Worm (Caenorhabditis elegans) whole organism, L4 larva: ENCODE measurements around the gene ZK262.8.

Source experiments
- aha-1 ChIP-seq: fragments of 150-350 bp; peaks from one replicate; lab custom pipeline; 2014; ENCODE audit warnings: missing biosample characterization, missing genetic modification characterization
- ceh-62 ChIP-seq: sonication (generic microtip); optimal IDR thresholded peaks from 2 replicates; lab custom pipeline; 2017; ENCODE audit warnings: missing biosample characterization, missing genetic modification characterization
- daf-8 ChIP-seq: fragments of 200-800 bp; sonication (Bioruptor generic); IDR thresholded peaks from 2 replicates; pipeline ENCODE4 v1.3.6; 2022; ENCODE audit warnings: missing genetic modification characterization, missing compliant biosample characterization
- hif-1 ChIP-seq, 2 experiments: sonication (generic microtip); optimal IDR thresholded peaks; 2 replicates each; lab custom pipeline; 2016 to 2017; ENCODE audit warnings: missing compliant biosample characterization in 2 of 2, missing genetic modification characterization in 2 of 2, missing genetic modification reagents in 2 of 2, missing genotype in 2 of 2, mild to moderate bottlenecking in 1 of 2
- hlh-30 ChIP-seq: sonication (generic microtip); optimal IDR thresholded peaks from 2 replicates; lab custom pipeline; 2017; ENCODE audit warnings: antibody characterized with exemption, mild to moderate bottlenecking, missing genetic modification characterization, missing compliant biosample characterization; ENCODE audit not compliant: insufficient read depth
- madf-5 ChIP-seq, 2 experiments: fragments of 200-800 bp; sonication (Bioruptor generic); IDR thresholded peaks; 2 replicates each; pipeline ENCODE4 v1.3.6; 2022; ENCODE audit warnings: missing compliant biosample characterization in 2 of 2, missing genetic modification characterization in 2 of 2
- nhr-111 ChIP-seq: fragments of 200-800 bp; sonication (Bioruptor generic); optimal IDR thresholded peaks from 2 replicates; lab custom pipeline; 2018; ENCODE audit warnings: mild to moderate bottlenecking, missing genetic modification characterization, missing compliant biosample characterization

DNA sequence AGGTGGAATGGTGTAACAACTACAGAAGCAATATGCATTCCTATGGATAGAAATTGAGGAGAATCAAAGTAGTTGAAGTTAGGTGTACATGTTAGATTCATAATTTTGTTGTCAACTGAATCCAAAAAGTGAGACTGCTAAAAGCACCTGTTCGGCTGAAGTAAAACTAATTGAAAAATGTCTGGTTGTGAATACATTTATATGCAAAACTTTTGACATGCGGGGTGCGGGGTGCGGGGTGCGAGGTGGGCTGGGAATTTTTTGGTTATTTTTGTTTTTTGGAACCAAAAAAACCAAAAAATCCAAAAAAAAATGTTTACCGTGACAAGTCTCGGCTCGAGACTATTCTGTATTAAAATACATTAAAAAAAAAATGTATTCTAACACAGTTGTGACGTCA lies 28.0 kb upstream of the ZK262.8 start, which contains the start of gene srh-207:
- TF ChIP-seq hlh-30 = no peak
- TF ChIP-seq ceh-62 = no peak
- no peak for TF ChIP-seq hif-1 (tag; optimal IDR thresholded peaks at IDR 0.05; lab: Kevin White, UChicago)
- TF ChIP-seq daf-8 (GFP tag; lab: Robert Waterston, UW) = no peak
- no peak for TF ChIP-seq madf-5 (GFP tag; IDR thresholded peaks at IDR 0.05; lab: Robert Waterston, UW)
- TF ChIP-seq nhr-111 (GFP tag; lab: Kevin White, UChicago) = no peak
- no peak for TF ChIP-seq aha-1 (tag; lab: Kevin White, UChicago)
